Worm (Caenorhabditis elegans): ENCODE results near the gene F28C6.9.

DNA sequence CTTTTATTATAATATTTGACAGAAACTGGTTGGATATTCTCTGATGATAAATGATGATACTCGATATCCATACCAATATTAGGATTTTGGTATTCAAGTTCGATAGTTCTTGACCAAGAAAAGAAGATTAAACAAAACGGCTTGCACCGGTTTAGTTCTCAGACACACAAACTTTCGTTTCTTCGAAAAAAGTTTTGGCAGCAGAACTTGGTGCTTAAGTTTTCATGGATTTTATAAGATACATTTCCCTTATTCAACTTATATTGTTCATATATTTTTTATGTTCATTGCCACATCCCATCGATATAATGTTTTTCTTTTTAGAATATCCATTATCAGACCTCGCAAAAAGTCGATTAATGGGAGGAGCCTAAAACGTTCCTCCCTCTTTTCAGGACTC lies 19.3 kb downstream of the F28C6.9 start, which contains the start of gene aptf-4:
- TF ChIP-seq cog-1 (tag; optimal IDR thresholded peaks at IDR 0.05) (no peak), ref-1 (GFP tag; conservative IDR thresholded peaks at IDR 0.05) (no peak), flt-1 (GFP tag; IDR thresholded peaks at IDR 0.05) (no peak), ztf-23 (GFP tag; IDR thresholded peaks at IDR 0.05) (no peak), ztf-29 (GFP tag; IDR thresholded peaks at IDR 0.05) (no peak), T22C8.4 (GFP tag; IDR thresholded peaks at IDR 0.05) (no peak), tab-1 (GFP tag; IDR thresholded peaks at IDR 0.05) (no peak), klf-2 (GFP tag; conservative IDR thresholded peaks at IDR 0.05) (no peak)
